Fruit fly (Drosophila melanogaster) S2 (cell line): Measurements from ENCODE around the gene nAChRbeta1.

Experiments
- CG8478 ChIP-seq: fragments of >200 bp; optimal IDR thresholded peaks from 2 replicates; lab custom pipeline; 2018
- CTCF ChIP-seq, 2 experiments: fragments of >200 bp; optimal IDR thresholded peaks; 2 replicates each; lab custom pipeline; 2018

dm6 chr3L:4380231-4380645 lies 48.9 kb upstream of the nAChRbeta1 start, which contains the start of gene DopEcR:
- no peak for TF ChIP-seq CG8478
- TF ChIP-seq CTCF (optimal IDR thresholded peaks at IDR 0.05; lab: Kevin White, UChicago) = no peak
